Fruit fly (Drosophila melanogaster): Measurements from ENCODE around the gene CG15432.
A peak's percentile ranks its signal among the peaks of the same experiment; 100 is the strongest.

The CG15432 gene

dm6 chr2L:4416903-4417302 lies 25.2 kb upstream of the CG15432 start:
- TF ChIP-seq tj (GFP tag; optimal IDR thresholded peaks at IDR 0.05) (no peak), bab1 (GFP tag; optimal IDR thresholded peaks at IDR 0.05) (no peak), CG12768 (GFP tag; optimal IDR thresholded peaks at IDR 0.05) (peak; percentile 13), CG5204 (GFP tag; optimal IDR thresholded peaks at IDR 0.05) (peak; percentile 43), CG7045 (GFP tag; optimal IDR thresholded peaks at IDR 0.05) (peak; percentile 36), cnc (optimal IDR thresholded peaks at IDR 0.05) (no peak), CG33017 (tag; optimal IDR thresholded peaks at IDR 0.05) (peak; percentile 42)

- TF ChIP-seq Clk (GFP tag; optimal IDR thresholded peaks at IDR 0.05) (no peak), kay (GFP tag; ENCODE audit: borderline replicate concordance) (peak; percentile 9)
Measured at dm6 chr2L:4417982-4418381, 24.1 kb upstream of the CG15432 start.

- no peak for TF ChIP-seq CG11617 (GFP tag; optimal IDR thresholded peaks at IDR 0.05)
- TF ChIP-seq CG1620 (GFP tag; optimal IDR thresholded peaks at IDR 0.05): no peak
- no peak for TF ChIP-seq Crg-1 (GFP tag; optimal IDR thresholded peaks at IDR 0.05)
- no peak for TF ChIP-seq kay (GFP tag; ENCODE audit: borderline replicate concordance)
- TF ChIP-seq CG7045 (GFP tag; optimal IDR thresholded peaks at IDR 0.05): no peak
- no peak for TF ChIP-seq cnc (optimal IDR thresholded peaks at IDR 0.05)
- TF ChIP-seq pad (GFP tag; optimal IDR thresholded peaks at IDR 0.05): no peak
- no peak for TF ChIP-seq CG5204 (GFP tag; optimal IDR thresholded peaks at IDR 0.05)
- TF ChIP-seq cic (GFP tag; optimal IDR thresholded peaks at IDR 0.05): no peak
Measured at dm6 chr2L:4418819-4419218, 23.3 kb upstream of the CG15432 start.

dm6 chr2L:4422154-4422553 lies 20.0 kb upstream of the CG15432 start:
- no peak for TF ChIP-seq CG14711 (tag; optimal IDR thresholded peaks at IDR 0.05)
- TF ChIP-seq toe (GFP tag; optimal IDR thresholded peaks at IDR 0.05): no peak
- TF ChIP-seq Mnt (GFP tag; optimal IDR thresholded peaks at IDR 0.05): no peak
- no peak for TF ChIP-seq Hr96 (GFP tag; optimal IDR thresholded peaks at IDR 0.05)
- no peak for TF ChIP-seq CG11617 (GFP tag; optimal IDR thresholded peaks at IDR 0.05)
- TF ChIP-seq tj (GFP tag; optimal IDR thresholded peaks at IDR 0.05): no peak
- no peak for TF ChIP-seq kay (GFP tag; ENCODE audit: borderline replicate concordance)
- TF ChIP-seq ovo (GFP tag; optimal IDR thresholded peaks at IDR 0.05): no peak
- TF ChIP-seq CG12768 (GFP tag; optimal IDR thresholded peaks at IDR 0.05): no peak
- TF ChIP-seq Crg-1 (GFP tag; optimal IDR thresholded peaks at IDR 0.05): no peak
- TF ChIP-seq cnc (optimal IDR thresholded peaks at IDR 0.05): no peak
- no peak for TF ChIP-seq CG7045 (GFP tag; optimal IDR thresholded peaks at IDR 0.05)
- TF ChIP-seq CG7101 (tag; optimal IDR thresholded peaks at IDR 0.05): no peak
- no peak for TF ChIP-seq cic (GFP tag; optimal IDR thresholded peaks at IDR 0.05)
- TF ChIP-seq Clk (GFP tag; optimal IDR thresholded peaks at IDR 0.05): no peak
- no peak for TF ChIP-seq CG1620 (GFP tag; optimal IDR thresholded peaks at IDR 0.05)
- TF ChIP-seq CG5204 (GFP tag; optimal IDR thresholded peaks at IDR 0.05): no peak

dm6 chr2L:4433608-4434007 lies 8.5 kb upstream of the CG15432 start, which contains the start of the genes CG34177 and CG34178:
TSS of gene CG34177 (plus strand) at chr2L:4433908.
TSS of gene CG34178 (plus strand) at chr2L:4433908.
- TF ChIP-seq CG1620 (GFP tag; optimal IDR thresholded peaks at IDR 0.05): no peak
- TF ChIP-seq cnc (optimal IDR thresholded peaks at IDR 0.05): no peak
- no peak for TF ChIP-seq CG7045 (GFP tag; optimal IDR thresholded peaks at IDR 0.05)
- no peak for TF ChIP-seq cic (GFP tag; optimal IDR thresholded peaks at IDR 0.05)

- TF ChIP-seq cic (GFP tag; optimal IDR thresholded peaks at IDR 0.05): no peak
Measured at dm6 chr2L:4437487-4437886, 4.6 kb upstream of the CG15432 start, which contains the start of gene CG43056. TSS of gene CG43056 (plus strand) at chr2L:4437787.

- TF ChIP-seq CG33017 (tag; optimal IDR thresholded peaks at IDR 0.05): peak; percentile 5
- no peak for TF ChIP-seq toe (GFP tag; optimal IDR thresholded peaks at IDR 0.05)
- peak; percentile 29 for TF ChIP-seq CG7045 (GFP tag; optimal IDR thresholded peaks at IDR 0.05)
- TF ChIP-seq CG11617 (GFP tag; optimal IDR thresholded peaks at IDR 0.05): peak; percentile 25
- no peak for TF ChIP-seq Mnt (GFP tag; optimal IDR thresholded peaks at IDR 0.05)
Measured at dm6 chr2L:4440881-4441737, 1.0 kb upstream of the CG15432 start, which contains the start of gene CG15431. TSS of gene CG15431 (minus strand) at chr2L:4441282.

- peak; percentile 93 for TF ChIP-seq Mnt (GFP tag; optimal IDR thresholded peaks at IDR 0.05)
- peak; percentile 29 for TF ChIP-seq bab1 (GFP tag; optimal IDR thresholded peaks at IDR 0.05)
- no peak for TF ChIP-seq CG14711 (tag; optimal IDR thresholded peaks at IDR 0.05)
Measured at dm6 chr2L:4444457-4444856, 2.3 kb downstream of the CG15432 start, which contains the start of the genes morgue and Elp3. TSS of gene morgue (minus strand) at chr2L:4444680. TSS of gene Elp3 (plus strand) at chr2L:4444732.
